Worm (Caenorhabditis elegans): ENCODE data around the gene col-2.

col-2 gene

ce11 chrIV:10060795-10061194 lies 24.5 kb downstream of the col-2 start:
- no peak for TF ChIP-seq W03F9.2 (tag; optimal IDR thresholded peaks at IDR 0.05)
- no peak for TF ChIP-seq him-1 (tag; optimal IDR thresholded peaks at IDR 0.05)
- no peak for TF ChIP-seq dao-5 (tag; optimal IDR thresholded peaks at IDR 0.05)

ce11 chrIV:10059175-10059574 lies 26.1 kb downstream of the col-2 start:
- no peak for TF ChIP-seq dao-5 (tag; optimal IDR thresholded peaks at IDR 0.05)
- no peak for TF ChIP-seq W03F9.2 (tag; optimal IDR thresholded peaks at IDR 0.05)
- no peak for TF ChIP-seq him-1 (tag; optimal IDR thresholded peaks at IDR 0.05)

ce11 chrIV:10056138-10056537 lies 29.1 kb downstream of the col-2 start, which contains the start of gene T04B2.7:
Gene T04B2.7 (minus strand): TSS chrIV:10056238.
- no peak for TF ChIP-seq W03F9.2 (tag; optimal IDR thresholded peaks at IDR 0.05)
- TF ChIP-seq dao-5 (tag; optimal IDR thresholded peaks at IDR 0.05) = no peak
- TF ChIP-seq him-1 (tag; optimal IDR thresholded peaks at IDR 0.05) = no peak

ce11 chrIV:10053550-10053949 lies 31.7 kb downstream of the col-2 start, which contains the start of gene srv-12:
Gene srv-12 (minus strand): TSS chrIV:10053650.
- TF ChIP-seq W03F9.2 (tag; optimal IDR thresholded peaks at IDR 0.05) (no peak), him-1 (tag; optimal IDR thresholded peaks at IDR 0.05) (no peak), dao-5 (tag; optimal IDR thresholded peaks at IDR 0.05) (no peak)

- TF ChIP-seq dao-5 (tag; optimal IDR thresholded peaks at IDR 0.05) (no peak), him-1 (tag; optimal IDR thresholded peaks at IDR 0.05) (no peak), W03F9.2 (tag; optimal IDR thresholded peaks at IDR 0.05) (no peak)
These were observed 34.2 kb downstream of the col-2 start, which contains the start of gene T04B2.8 for ce11 chrIV:10051088-10051487. Gene T04B2.8 (minus strand): TSS chrIV:10051188.

DNA sequence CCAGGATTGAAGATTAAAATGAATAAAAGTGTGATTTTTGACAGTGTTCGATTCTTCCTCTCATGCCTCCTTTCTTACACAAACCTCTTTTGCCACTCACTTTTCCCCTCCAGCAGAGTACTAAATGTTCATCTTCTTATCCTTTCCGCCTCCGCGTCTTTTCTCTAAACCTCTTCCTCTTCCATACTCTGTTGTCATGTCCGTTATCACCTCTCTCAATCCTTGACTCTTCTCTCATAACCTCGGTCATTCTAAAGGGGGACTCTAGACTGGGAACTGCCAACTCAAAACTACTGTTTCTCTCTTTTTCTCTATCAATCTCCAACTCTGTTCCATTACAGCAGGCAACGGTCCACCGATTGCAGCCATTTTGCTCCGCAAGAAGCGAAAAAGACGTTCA lies 37.0 kb downstream of the col-2 start:
- TF ChIP-seq him-1 (tag; optimal IDR thresholded peaks at IDR 0.05) (no peak), dao-5 (tag; optimal IDR thresholded peaks at IDR 0.05) (no peak)

ce11 chrIV:10047108-10047507 lies 38.1 kb downstream of the col-2 start, which contains the start of gene T04B2.3:
Gene T04B2.3 (plus strand): TSS chrIV:10047408.
- no peak for TF ChIP-seq W03F9.2 (tag; optimal IDR thresholded peaks at IDR 0.05)
- TF ChIP-seq him-1 (tag; optimal IDR thresholded peaks at IDR 0.05) = no peak
- no peak for TF ChIP-seq dao-5 (tag; optimal IDR thresholded peaks at IDR 0.05)

DNA sequence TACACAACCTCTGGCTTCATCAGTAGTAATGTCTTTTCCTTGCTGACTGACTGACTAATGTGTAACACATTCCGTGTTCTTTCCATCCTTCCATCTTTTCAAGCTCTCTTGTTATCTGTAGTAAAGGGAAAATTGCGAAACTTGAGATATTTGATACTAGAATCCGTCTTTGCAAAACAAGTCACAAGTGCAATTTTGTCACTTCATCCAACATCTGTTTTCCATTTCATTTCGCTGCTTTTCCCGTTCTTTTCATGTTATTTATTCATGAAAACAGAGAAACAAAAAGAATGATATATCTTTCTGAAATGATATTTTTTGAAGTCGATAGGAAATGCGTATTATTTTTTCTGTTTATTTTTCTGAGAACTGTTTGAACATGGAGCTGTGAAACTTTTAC lies 39.2 kb downstream of the col-2 start:
- TF ChIP-seq dao-5 (tag; optimal IDR thresholded peaks at IDR 0.05) (no peak), W03F9.2 (tag; optimal IDR thresholded peaks at IDR 0.05) (no peak), him-1 (tag; optimal IDR thresholded peaks at IDR 0.05) (no peak)

- TF ChIP-seq dao-5 (tag; optimal IDR thresholded peaks at IDR 0.05) (no peak), W03F9.2 (tag; optimal IDR thresholded peaks at IDR 0.05) (no peak), him-1 (tag; optimal IDR thresholded peaks at IDR 0.05) (no peak)
These were observed 42.4 kb downstream of the col-2 start, which contains the start of gene frk-1 for ce11 chrIV:10042881-10043280. Gene frk-1 (plus strand): TSS chrIV:10043181.

- no peak for TF ChIP-seq dao-5 (tag; optimal IDR thresholded peaks at IDR 0.05)
- no peak for TF ChIP-seq him-1 (tag; optimal IDR thresholded peaks at IDR 0.05)
- no peak for TF ChIP-seq W03F9.2 (tag; optimal IDR thresholded peaks at IDR 0.05)
These were observed 44.4 kb downstream of the col-2 start, which contains the start of gene dhs-31 for ce11 chrIV:10040803-10041202. Gene dhs-31 (minus strand): TSS chrIV:10040903.

DNA sequence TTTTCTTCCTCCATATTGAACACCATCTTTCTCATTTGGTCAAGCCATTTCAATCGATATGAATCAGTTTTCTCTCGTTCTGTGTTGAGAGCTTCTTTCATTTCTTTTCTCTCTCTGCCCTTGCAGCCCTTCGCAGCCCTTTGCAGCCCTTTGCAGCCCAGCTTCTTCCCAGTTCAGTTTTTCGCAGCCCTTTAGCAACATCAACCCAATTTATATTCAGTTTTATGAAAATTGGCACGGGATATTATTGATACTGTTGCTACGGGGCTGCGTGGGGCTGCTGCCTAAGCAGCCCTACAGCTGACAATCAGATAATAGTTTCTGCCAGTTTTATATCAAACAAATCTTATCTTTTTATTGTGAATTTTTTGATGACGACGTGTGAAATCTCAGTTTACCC lies 48.3 kb downstream of the col-2 start, which contains the start of gene F44D12.10:
TSS of gene F44D12.10 (minus strand) at position 101 of the 400 bp plus-strand sequence.
- TF ChIP-seq W03F9.2 (tag; optimal IDR thresholded peaks at IDR 0.05) = no peak
- TF ChIP-seq him-1 (tag; optimal IDR thresholded peaks at IDR 0.05) = no peak
- TF ChIP-seq dao-5 (tag; optimal IDR thresholded peaks at IDR 0.05) = no peak

Measured in whole organism, L4/young adult.